Fruit fly (Drosophila melanogaster) S2 (cell line): Measurements from ENCODE around the gene CG44038.

Experiments used
- CG8478 ChIP-seq: fragments of >200 bp; optimal IDR thresholded peaks from 2 replicates; lab custom pipeline; 2018
- CTCF ChIP-seq, 2 experiments: fragments of >200 bp; optimal IDR thresholded peaks; 2 replicates each; lab custom pipeline; 2018

- no peak for TF ChIP-seq CG8478 (lab: Kevin White, UChicago)
- TF ChIP-seq CTCF (optimal IDR thresholded peaks at IDR 0.05; lab: Kevin White, UChicago) = no peak
Measured at dm6 chr3R:12252457-12253065, 8.2 kb upstream of the CG44038 start.
